Worm (Caenorhabditis elegans): ENCODE results near the gene srlf-31.

DNA sequence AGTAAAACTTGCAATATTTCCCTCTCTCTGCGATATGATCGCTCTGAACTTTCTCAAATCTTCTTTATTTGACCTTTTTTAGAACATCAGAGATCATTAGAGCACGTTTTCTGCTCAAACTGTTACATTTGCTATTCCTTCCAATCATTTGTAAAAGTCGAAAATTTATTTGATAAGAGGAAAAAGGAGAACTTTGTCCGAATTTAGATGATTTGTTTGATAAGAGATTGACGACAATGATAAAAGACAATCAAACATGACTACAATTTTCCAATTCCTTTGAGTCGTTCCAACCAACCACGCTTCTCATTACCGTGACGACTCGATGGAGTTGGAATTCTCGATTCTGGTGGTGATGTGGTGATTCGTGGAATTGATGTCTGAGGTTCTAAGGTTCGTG lies 5.1 kb downstream of the srlf-31 start:
- TF ChIP-seq elt-1 (tag; optimal IDR thresholded peaks at IDR 0.05) (no peak), nhr-23 (tag; optimal IDR thresholded peaks at IDR 0.05) (no peak), ama-1 (optimal IDR thresholded peaks at IDR 0.05) (no peak), skn-1 (tag; optimal IDR thresholded peaks at IDR 0.05) (no peak), unc-39 (tag; optimal IDR thresholded peaks at IDR 0.05) (no peak), lin-13 (GFP tag; optimal IDR thresholded peaks at IDR 0.05) (no peak), zag-1 (tag; optimal IDR thresholded peaks at IDR 0.05) (no peak), nhr-237 (tag; optimal IDR thresholded peaks at IDR 0.05) (no peak), ztf-11 (tag; optimal IDR thresholded peaks at IDR 0.05) (no peak), blmp-1 (tag; optimal IDR thresholded peaks at IDR 0.05; ENCODE audit: insufficient read depth) (no peak), unc-62 (GFP tag; optimal IDR thresholded peaks at IDR 0.05) (no peak)

Data from whole organism, L2 larva.